Fruit fly (Drosophila melanogaster): ENCODE data around the gene B52.

The B52 gene

DNA sequence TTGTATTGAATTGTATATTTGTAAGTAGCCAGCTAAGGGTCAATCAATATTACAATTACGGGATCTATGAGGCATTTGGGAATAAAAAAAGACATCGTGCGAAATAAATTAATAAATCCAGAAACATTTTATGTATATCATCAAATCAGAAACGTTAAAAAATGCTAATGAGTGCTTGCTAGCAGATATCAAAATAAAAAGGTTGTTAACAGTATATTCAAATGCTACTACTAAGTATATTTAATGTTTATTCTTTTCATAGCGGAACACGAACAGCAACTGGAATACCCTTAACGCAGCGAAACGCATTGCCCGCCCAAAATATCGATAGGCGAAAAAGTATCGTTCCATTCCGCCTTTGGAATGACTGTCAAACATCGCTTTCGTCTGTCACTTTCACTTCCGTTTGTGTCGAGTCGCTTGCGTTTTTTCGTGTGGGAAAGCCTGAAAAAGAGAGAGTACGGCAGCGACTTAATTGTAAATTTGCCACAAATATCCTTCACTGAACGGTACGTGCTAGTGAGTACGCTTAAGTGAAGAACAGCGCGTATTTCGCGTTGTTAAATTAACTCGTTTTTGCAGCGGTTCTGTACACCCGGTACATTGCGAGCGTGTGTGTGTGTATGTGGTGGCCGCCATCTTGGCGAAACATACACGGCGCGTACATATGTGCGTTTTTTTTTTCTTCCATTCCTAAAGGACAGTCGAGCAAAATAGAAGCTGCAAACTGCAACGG is at the start of gene B52 (continued):
- TF ChIP-seq CG4404 (GFP tag; IDR thresholded peaks at IDR 0.05): 0 out of 2 replicates have a peak, but pooled peaks have one; percentile 16
- peak in 1 of 2 experiments; percentile 0 for TF ChIP-seq Hr51 (GFP tag; optimal IDR thresholded peaks at IDR 0.05)
- TF ChIP-seq CG3163 (GFP tag; optimal IDR thresholded peaks at IDR 0.05): peak; percentile 20
- TF ChIP-seq crp (GFP tag; optimal IDR thresholded peaks at IDR 0.05): peak in 1 of 2 experiments; percentile 20
- TF ChIP-seq CG10654 (GFP tag; optimal IDR thresholded peaks at IDR 0.05): peak; percentile 29
- TF ChIP-seq CG17568 (GFP tag; optimal IDR thresholded peaks at IDR 0.05): peak; percentile 77
- TF ChIP-seq CG10462 (GFP tag; optimal IDR thresholded peaks at IDR 0.05): no peak
- no peak for TF ChIP-seq cato (GFP tag; optimal IDR thresholded peaks at IDR 0.05; ENCODE audit: borderline replicate concordance)
- peak; percentile 55 for TF ChIP-seq crc (GFP tag; optimal IDR thresholded peaks at IDR 0.05)
- TF ChIP-seq ab (GFP tag; optimal IDR thresholded peaks at IDR 0.05): peak; percentile 16
- TF ChIP-seq CG12104 (GFP tag; optimal IDR thresholded peaks at IDR 0.05): peak; percentile 8
- TF ChIP-seq mam (GFP tag; optimal IDR thresholded peaks at IDR 0.05): peak; percentile 66
- TF ChIP-seq Hey (tag; optimal IDR thresholded peaks at IDR 0.05): peak; percentile 70
- no peak for TF ChIP-seq gt (GFP tag; IDR thresholded peaks at IDR 0.05)
- TF ChIP-seq Aef1 (GFP tag; IDR thresholded peaks at IDR 0.05): peak; percentile 55; the same call in 1 of the 3 replicates
- TF ChIP-seq sr (GFP tag; IDR thresholded peaks at IDR 0.05): peak; percentile 34; the same call in 1 of the 3 replicates
- TF ChIP-seq ewg (GFP tag; optimal IDR thresholded peaks at IDR 0.05): peak; percentile 44
- TF ChIP-seq MBD-R2 (GFP tag; IDR thresholded peaks at IDR 0.05): peak; percentile 49
- no peak for TF ChIP-seq scrt (GFP tag; optimal IDR thresholded peaks at IDR 0.05)
- no peak for TF ChIP-seq Doc3 (GFP tag; IDR thresholded peaks at IDR 0.05; ENCODE audit: partially characterized antibody)
- no peak for TF ChIP-seq cwo (GFP tag; optimal IDR thresholded peaks at IDR 0.05)
- TF ChIP-seq HLH3B (GFP tag; IDR thresholded peaks at IDR 0.05): peak; percentile 39
- peak; percentile 27 for TF ChIP-seq CG8089 (GFP tag; optimal IDR thresholded peaks at IDR 0.05)
- TF ChIP-seq oc (tag; optimal IDR thresholded peaks at IDR 0.05): no peak
- no peak for TF ChIP-seq Dfd (GFP tag; optimal IDR thresholded peaks at IDR 0.05)
- no peak for TF ChIP-seq slou (GFP tag; optimal IDR thresholded peaks at IDR 0.05)
- peak; percentile 67 for TF ChIP-seq odd (GFP tag; optimal IDR thresholded peaks at IDR 0.05)
- TF ChIP-seq toy (GFP tag; IDR thresholded peaks at IDR 0.05): no peak
- TF ChIP-seq bsh (GFP tag; optimal IDR thresholded peaks at IDR 0.05): peak; percentile 22 to 58
- peak; percentile 1 for TF ChIP-seq repo (GFP tag; optimal IDR thresholded peaks at IDR 0.05)
- TF ChIP-seq CG12236 (GFP tag; optimal IDR thresholded peaks at IDR 0.05): peak; percentile 1
- TF ChIP-seq jing (GFP tag; optimal IDR thresholded peaks at IDR 0.05): peak; percentile 17
- TF ChIP-seq gsb-n (tag; optimal IDR thresholded peaks at IDR 0.05): peak; percentile 61
- 0 out of 2 replicates have a peak, but pooled peaks have one; percentile 38 for TF ChIP-seq CG10321 (GFP tag; IDR thresholded peaks at IDR 0.05)
- peak; percentile 61 for TF ChIP-seq CG16779 (GFP tag; IDR thresholded peaks at IDR 0.05)
- peak; percentile 37 for TF ChIP-seq Camta (GFP tag; optimal IDR thresholded peaks at IDR 0.05)
- TF ChIP-seq CG2116 (GFP tag; optimal IDR thresholded peaks at IDR 0.05): peak; percentile 52
- peak; percentile 85 for TF ChIP-seq NC2β (GFP tag; optimal IDR thresholded peaks at IDR 0.05)
- peak; percentile 1 for TF ChIP-seq NC2α (GFP tag; optimal IDR thresholded peaks at IDR 0.05)
- TF ChIP-seq CG7987 (GFP tag; optimal IDR thresholded peaks at IDR 0.05): peak; percentile 93
- no peak for TF ChIP-seq Ada2b (GFP tag; IDR thresholded peaks at IDR 0.05)
- TF ChIP-seq trem (tag; optimal IDR thresholded peaks at IDR 0.05): peak; percentile 54
- TF ChIP-seq nerfin-1 (tag; optimal IDR thresholded peaks at IDR 0.05): peak; percentile 75
- TF ChIP-seq org-1 (GFP tag; optimal IDR thresholded peaks at IDR 0.05): peak; percentile 44
- TF ChIP-seq CG4854 (GFP tag; optimal IDR thresholded peaks at IDR 0.05): no peak
- peak; percentile 10 for TF ChIP-seq Abd-B (GFP tag; optimal IDR thresholded peaks at IDR 0.05)
- TF ChIP-seq CG12299 (tag; optimal IDR thresholded peaks at IDR 0.05): peak; percentile 52
- no peak for TF ChIP-seq Neu2 (GFP tag; optimal IDR thresholded peaks at IDR 0.05; ENCODE audit: borderline replicate concordance)
- peak; percentile 42 for TF ChIP-seq Spps (tag; optimal IDR thresholded peaks at IDR 0.05)
